Fruit fly (Drosophila melanogaster): Measurements from ENCODE around the gene JIL-1.

Gene JIL-1

dm6 chr3L:11074043-11074853 is 18.7 kb downstream of the JIL-1 start, which contains the start of the genes Pfdn2 and Noc1:
Gene Pfdn2, minus strand, starts transcription at chr3L:11074388.
Gene Noc1, plus strand, starts transcription at chr3L:11074769.
- TF ChIP-seq Myc (optimal IDR thresholded peaks at IDR 0.05): no peak
- no peak for TF ChIP-seq insv (optimal IDR thresholded peaks at IDR 0.05)
- no peak for TF ChIP-seq Sin3A (optimal IDR thresholded peaks at IDR 0.05)
- TF ChIP-seq h (optimal IDR thresholded peaks at IDR 0.05): no peak
- no peak for TF ChIP-seq psq (optimal IDR thresholded peaks at IDR 0.05)
- no peak for TF ChIP-seq ttk (optimal IDR thresholded peaks at IDR 0.05)

dm6 chr3L:11071057-11071456 is 21.9 kb downstream of the JIL-1 start:
- TF ChIP-seq insv (optimal IDR thresholded peaks at IDR 0.05) (no peak), psq (optimal IDR thresholded peaks at IDR 0.05) (no peak), ttk (optimal IDR thresholded peaks at IDR 0.05) (no peak), Myc (optimal IDR thresholded peaks at IDR 0.05) (no peak), h (optimal IDR thresholded peaks at IDR 0.05) (no peak), Sin3A (optimal IDR thresholded peaks at IDR 0.05) (no peak)

dm6 chr3L:11070372-11070854 is 22.6 kb downstream of the JIL-1 start, which contains the start of gene Mocs1:
Gene Mocs1, plus strand, starts transcription at chr3L:11070526.
- TF ChIP-seq h (optimal IDR thresholded peaks at IDR 0.05) (no peak), Myc (optimal IDR thresholded peaks at IDR 0.05) (no peak), ttk (optimal IDR thresholded peaks at IDR 0.05) (no peak), Sin3A (optimal IDR thresholded peaks at IDR 0.05) (no peak), psq (optimal IDR thresholded peaks at IDR 0.05) (no peak), insv (optimal IDR thresholded peaks at IDR 0.05) (no peak)

dm6 chr3L:11069764-11070163 is 23.2 kb downstream of the JIL-1 start, which contains the start of gene CG6310:
Gene CG6310, minus strand, starts transcription at chr3L:11069864.
- no peak for TF ChIP-seq h (optimal IDR thresholded peaks at IDR 0.05)
- TF ChIP-seq ttk (optimal IDR thresholded peaks at IDR 0.05): no peak

- no peak for TF ChIP-seq Sin3A (optimal IDR thresholded peaks at IDR 0.05)
Measured at dm6 chr3L:11065850-11066249, 27.1 kb downstream of the JIL-1 start.

- TF ChIP-seq Myc (optimal IDR thresholded peaks at IDR 0.05) (no peak), psq (optimal IDR thresholded peaks at IDR 0.05) (no peak), Sin3A (optimal IDR thresholded peaks at IDR 0.05) (no peak), insv (optimal IDR thresholded peaks at IDR 0.05) (no peak), ttk (optimal IDR thresholded peaks at IDR 0.05) (no peak)
Measured at dm6 chr3L:11064689-11065088, 28.3 kb downstream of the JIL-1 start, which contains the start of the genes CG32075, CG45101 and SuUR. Gene CG32075, minus strand, starts transcription at chr3L:11064941. Gene CG45101, plus strand, starts transcription at chr3L:11064991. Gene SuUR, plus strand, starts transcription at chr3L:11064991.

- no peak for TF ChIP-seq Myc (optimal IDR thresholded peaks at IDR 0.05)
- TF ChIP-seq Sin3A (optimal IDR thresholded peaks at IDR 0.05): no peak
- TF ChIP-seq ttk (optimal IDR thresholded peaks at IDR 0.05): no peak
- TF ChIP-seq h (optimal IDR thresholded peaks at IDR 0.05): no peak
- TF ChIP-seq psq (optimal IDR thresholded peaks at IDR 0.05): no peak
- no peak for TF ChIP-seq insv (optimal IDR thresholded peaks at IDR 0.05)
Measured at dm6 chr3L:11062441-11062840, 30.6 kb downstream of the JIL-1 start, which contains the start of gene CG32069. Gene CG32069, minus strand, starts transcription at chr3L:11062614.

dm6 chr3L:11061200-11061599 is 31.8 kb downstream of the JIL-1 start, which contains the start of the genes CG6321 and Blos2:
Gene CG6321, minus strand, starts transcription at chr3L:11061224.
Gene Blos2, plus strand, starts transcription at chr3L:11061571.
- TF ChIP-seq ttk (optimal IDR thresholded peaks at IDR 0.05): no peak
- TF ChIP-seq Sin3A (optimal IDR thresholded peaks at IDR 0.05): no peak
- TF ChIP-seq psq (optimal IDR thresholded peaks at IDR 0.05): no peak
- TF ChIP-seq insv (optimal IDR thresholded peaks at IDR 0.05): no peak
- no peak for TF ChIP-seq Myc (optimal IDR thresholded peaks at IDR 0.05)
- no peak for TF ChIP-seq h (optimal IDR thresholded peaks at IDR 0.05)

dm6 chr3L:11053843-11054242 is 39.1 kb downstream of the JIL-1 start, which contains the start of gene CG7888:
Gene CG7888, plus strand, starts transcription at chr3L:11054035.
- no peak for TF ChIP-seq insv (optimal IDR thresholded peaks at IDR 0.05)
- no peak for TF ChIP-seq h (optimal IDR thresholded peaks at IDR 0.05)
- TF ChIP-seq Myc (optimal IDR thresholded peaks at IDR 0.05): no peak
- no peak for TF ChIP-seq psq (optimal IDR thresholded peaks at IDR 0.05)
- TF ChIP-seq Sin3A (optimal IDR thresholded peaks at IDR 0.05): no peak
- TF ChIP-seq ttk (optimal IDR thresholded peaks at IDR 0.05): no peak

dm6 chr3L:11052760-11053259 is 40.2 kb downstream of the JIL-1 start:
- TF ChIP-seq Sin3A (optimal IDR thresholded peaks at IDR 0.05) (no peak), Myc (optimal IDR thresholded peaks at IDR 0.05) (no peak), psq (optimal IDR thresholded peaks at IDR 0.05) (no peak), insv (optimal IDR thresholded peaks at IDR 0.05) (no peak), h (optimal IDR thresholded peaks at IDR 0.05) (no peak), ttk (optimal IDR thresholded peaks at IDR 0.05) (no peak)

- TF ChIP-seq psq (optimal IDR thresholded peaks at IDR 0.05) (no peak), ttk (optimal IDR thresholded peaks at IDR 0.05) (no peak)
Measured at dm6 chr3L:11051271-11051670, 41.7 kb downstream of the JIL-1 start, which contains the start of gene CG43693. Gene CG43693, minus strand, starts transcription at chr3L:11051371.

- TF ChIP-seq psq (optimal IDR thresholded peaks at IDR 0.05): no peak
- TF ChIP-seq insv (optimal IDR thresholded peaks at IDR 0.05): no peak
- no peak for TF ChIP-seq Sin3A (optimal IDR thresholded peaks at IDR 0.05)
- no peak for TF ChIP-seq Myc (optimal IDR thresholded peaks at IDR 0.05)
- TF ChIP-seq ttk (optimal IDR thresholded peaks at IDR 0.05): no peak
- no peak for TF ChIP-seq h (optimal IDR thresholded peaks at IDR 0.05)
Measured at dm6 chr3L:11049414-11049813, 43.6 kb downstream of the JIL-1 start.
